Fruit fly (Drosophila melanogaster) whole organism, wandering third instar larva: ENCODE data around the gene CG32137.

Source experiments
- Dif ChIP-seq: fragments of 200-275, 200-300 bp; sonication (Bioruptor generic); optimal IDR thresholded peaks from 2 replicates; lab custom pipeline; 2018; ENCODE audit warnings: missing biosample characterization, missing genetic modification characterization; ENCODE audit not compliant: partially characterized antibody
- Mio ChIP-seq: sonication (Bioruptor generic); optimal IDR thresholded peaks from 2 replicates; lab custom pipeline; 2016; ENCODE audit warnings: missing biosample characterization, missing genetic modification characterization
- dsf ChIP-seq: sonication (Bioruptor generic); optimal IDR thresholded peaks from 2 replicates; lab custom pipeline; 2016; ENCODE audit warnings: missing biosample characterization, missing genetic modification characterization, borderline replicate concordance
- ey ChIP-seq: fragments of 200-800 bp; sonication (Bioruptor generic); optimal IDR thresholded peaks from 2 replicates; lab custom pipeline; 2016; ENCODE audit warnings: missing biosample characterization, missing genetic modification characterization
- h ChIP-seq: fragments of 200-800 bp; sonication (Bioruptor generic); optimal IDR thresholded peaks from 3 replicates; lab custom pipeline; 2016; ENCODE audit warnings: missing biosample characterization, mild to moderate bottlenecking, missing genetic modification characterization
- psq ChIP-seq: fragments of 200-800 bp; sonication (Bioruptor generic); optimal IDR thresholded peaks from 3 replicates; lab custom pipeline; 2017; ENCODE audit warnings: missing biosample characterization, mild to moderate bottlenecking, missing genetic modification characterization, moderate library complexity
- rgr ChIP-seq: fragments of 200-800 bp; sonication (Bioruptor generic); optimal IDR thresholded peaks from 3 replicates; lab custom pipeline; 2016; ENCODE audit warnings: missing biosample characterization, mild to moderate bottlenecking, missing genetic modification characterization
- tai ChIP-seq: sonication (Bioruptor generic); optimal IDR thresholded peaks from 2 replicates; lab custom pipeline; 2016; ENCODE audit warnings: missing biosample characterization, missing genetic modification characterization

CG32137 gene

DNA sequence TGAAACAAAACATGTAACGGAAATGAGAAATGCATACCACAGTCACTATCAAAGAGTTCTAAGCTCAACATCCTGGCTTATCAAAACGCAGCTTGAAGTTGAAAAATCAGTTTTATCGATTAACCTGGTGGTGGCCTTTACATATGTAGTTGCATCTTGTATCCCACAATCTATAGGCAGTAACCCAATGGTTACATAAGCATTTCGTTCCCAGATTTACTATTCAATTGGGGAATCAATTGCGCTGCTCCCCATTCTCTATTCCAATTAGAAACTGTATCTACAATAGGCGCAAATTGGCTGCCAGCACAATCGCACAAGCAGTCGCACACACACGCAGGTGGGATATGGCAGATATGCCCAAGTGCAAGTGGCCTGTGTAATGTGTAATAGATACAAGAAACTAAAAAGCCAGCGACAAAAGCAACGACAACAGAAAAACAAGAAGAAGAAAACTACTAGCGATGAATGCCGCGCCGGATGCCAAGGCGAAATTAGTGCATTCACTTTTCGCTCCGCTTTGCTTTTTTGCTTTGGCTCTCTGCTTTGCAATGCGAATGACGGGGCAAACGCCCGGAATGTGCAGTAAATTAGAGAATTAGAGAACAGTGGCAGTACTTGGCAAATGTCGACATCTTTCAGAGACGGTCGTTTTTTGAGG, 66.7 kb downstream of the CG32137 start:
- TF ChIP-seq psq (GFP tag; lab: Kevin White, UChicago) (no peak), rgr (GFP tag; lab: Kevin White, UChicago) (no peak), ey (GFP tag; lab: Kevin White, UChicago) (no peak), h (GFP tag; lab: Kevin White, UChicago) (no peak), tai (GFP tag; lab: Kevin White, UChicago) (no peak), dsf (GFP tag; lab: Kevin White, UChicago) (no peak), Dif (no peak), Mio (GFP tag; lab: Kevin White, UChicago) (no peak)

DNA sequence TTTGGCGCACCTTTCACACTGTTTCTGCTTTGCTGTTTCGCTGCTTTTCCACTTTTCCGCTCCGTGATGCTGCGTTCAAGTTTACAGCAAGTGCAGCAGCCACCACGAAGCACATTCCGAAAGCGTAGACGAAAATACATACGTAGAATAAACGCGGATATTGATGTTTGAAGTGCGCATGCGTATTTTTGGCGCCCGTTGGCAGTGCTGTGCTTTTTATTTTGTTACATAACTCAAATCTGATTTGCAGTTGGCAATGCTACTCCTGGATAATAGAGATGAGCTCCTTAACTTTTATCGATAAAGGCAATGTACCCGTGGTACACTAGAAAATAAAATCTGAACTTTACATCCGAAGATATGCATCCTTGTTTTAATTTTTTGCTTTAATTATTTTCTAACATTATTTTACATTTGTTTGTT, 67.7 kb downstream of the CG32137 start:
- TF ChIP-seq psq (GFP tag; lab: Kevin White, UChicago) (peak; percentile 85), tai (GFP tag; lab: Kevin White, UChicago) (no peak)
